Worm (Caenorhabditis elegans) whole organism, early embryonic: ENCODE data around the gene ttr-15.

ENCODE experiments used
- B0310.2 ChIP-seq: sonication (generic microtip); optimal IDR thresholded peaks from 2 replicates; lab custom pipeline; 2016; ENCODE audit warnings: mild to moderate bottlenecking, missing genetic modification characterization, missing compliant biosample characterization
- F13C5.2 ChIP-seq: sonication (generic microtip); optimal IDR thresholded peaks from 2 replicates; lab custom pipeline; 2017; ENCODE audit warnings: mild to moderate bottlenecking, missing genetic modification characterization, inconsistent platforms, missing compliant biosample characterization
- aly-1 ChIP-seq: sonication (generic microtip); optimal IDR thresholded peaks from 2 replicates; lab custom pipeline; 2016; ENCODE audit warnings: missing genetic modification characterization, missing compliant biosample characterization
- ama-1 ChIP-seq: fragments of 150-350 bp; optimal IDR thresholded peaks from 2 replicates; lab custom pipeline; 2014
- ceh-13 ChIP-seq: fragments of 200-800 bp; sonication (Bioruptor generic); optimal IDR thresholded peaks from 2 replicates; lab custom pipeline; 2018; ENCODE audit warnings: mild to moderate bottlenecking, missing genetic modification characterization, missing compliant biosample characterization
- ceh-36 ChIP-seq: sonication (generic microtip); optimal IDR thresholded peaks from 2 replicates; lab custom pipeline; 2016; ENCODE audit warnings: missing genetic modification characterization, inconsistent platforms, missing compliant biosample characterization
- ets-7 ChIP-seq: sonication (generic microtip); optimal IDR thresholded peaks from 2 replicates; lab custom pipeline; 2016; ENCODE audit warnings: missing genotype, missing genetic modification characterization, missing compliant biosample characterization
- flt-1 ChIP-seq: fragments of 200-800 bp; sonication (Bioruptor generic); IDR thresholded peaks from 2 replicates; pipeline ENCODE4 v1.3.6; 2022; ENCODE audit warnings: missing genetic modification characterization, missing compliant biosample characterization
- hmbx-1 ChIP-seq: sonication (generic microtip); optimal IDR thresholded peaks from 2 replicates; lab custom pipeline; 2016; ENCODE audit warnings: mild to moderate bottlenecking, missing genetic modification characterization, missing compliant biosample characterization
- hmg-4 ChIP-seq: fragments of 200-800 bp; sonication (Bioruptor generic); optimal IDR thresholded peaks from 2 replicates; lab custom pipeline; 2018; ENCODE audit warnings: mild to moderate bottlenecking, missing genetic modification characterization, missing compliant biosample characterization
- hnd-1 ChIP-seq: sonication (generic microtip); optimal IDR thresholded peaks from 2 replicates; lab custom pipeline; 2016; ENCODE audit warnings: missing genetic modification characterization, missing compliant biosample characterization
- pes-1 ChIP-seq: fragments of 200-800 bp; sonication (Bioruptor generic); IDR thresholded peaks from 2 replicates; pipeline ENCODE4 v1.3.6; 2022; ENCODE audit warnings: missing genetic modification reagents, missing genetic modification characterization, missing compliant biosample characterization
- scrt-1 ChIP-seq: fragments of 200-800 bp; sonication (Bioruptor generic); IDR thresholded peaks from 2 replicates; pipeline ENCODE4 v1.3.6; 2022; ENCODE audit warnings: missing genetic modification characterization, missing compliant biosample characterization
- sea-1 ChIP-seq: fragments of 200-800 bp; sonication (Bioruptor generic); conservative IDR thresholded peaks from 2 replicates; pipeline ENCODE4 v1.3.6; 2022; ENCODE audit warnings: missing genetic modification characterization, missing compliant biosample characterization
- tbx-11 ChIP-seq: fragments of 200-800 bp; sonication (Bioruptor generic); IDR thresholded peaks from 2 replicates; pipeline ENCODE4 v1.3.6; 2022; ENCODE audit warnings: missing genetic modification characterization, missing compliant biosample characterization
- tbx-37 ChIP-seq: fragments of 200-800 bp; sonication (Bioruptor generic); conservative IDR thresholded peaks from 2 replicates; pipeline ENCODE4 v1.3.6; 2022; ENCODE audit warnings: missing genetic modification reagents, missing genetic modification characterization, missing compliant biosample characterization
- tra-4 ChIP-seq: sonication (generic microtip); optimal IDR thresholded peaks from 2 replicates; lab custom pipeline; 2017; ENCODE audit warnings: missing genetic modification characterization, missing compliant biosample characterization

Gene ttr-15

DNA sequence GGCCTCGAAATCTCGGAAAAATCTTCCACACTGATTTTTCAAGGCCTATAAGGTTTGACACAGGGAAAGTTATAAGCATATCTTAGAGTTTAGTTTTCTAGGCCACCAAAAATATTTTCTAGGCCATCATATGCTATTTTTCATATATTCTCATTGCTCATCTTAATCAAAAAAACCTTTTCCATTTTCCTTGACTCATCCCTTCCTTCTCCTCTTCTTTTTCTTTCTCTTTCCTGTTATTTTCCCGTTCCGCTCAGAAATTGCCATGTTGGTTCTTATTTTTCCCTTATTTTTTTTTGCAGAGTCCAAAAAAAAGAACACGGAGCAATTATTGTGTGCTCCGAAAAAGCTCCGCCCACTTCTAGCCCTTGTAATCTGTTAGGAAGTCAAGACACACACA is 27.0 kb downstream of the ttr-15 start, which contains the start of gene tbc-8:
Gene tbc-8, plus strand, starts transcription at position 301 of the 400 bp plus-strand sequence.
- no peak for TF ChIP-seq F13C5.2 (tag; lab: Kevin White, UChicago)
- no peak for TF ChIP-seq flt-1 (GFP tag; lab: Robert Waterston, UW)
- no peak for TF ChIP-seq tra-4 (tag; lab: Kevin White, UChicago)
- no peak for TF ChIP-seq hmbx-1
- no peak for TF ChIP-seq hmg-4
- TF ChIP-seq ama-1, result no peak

DNA sequence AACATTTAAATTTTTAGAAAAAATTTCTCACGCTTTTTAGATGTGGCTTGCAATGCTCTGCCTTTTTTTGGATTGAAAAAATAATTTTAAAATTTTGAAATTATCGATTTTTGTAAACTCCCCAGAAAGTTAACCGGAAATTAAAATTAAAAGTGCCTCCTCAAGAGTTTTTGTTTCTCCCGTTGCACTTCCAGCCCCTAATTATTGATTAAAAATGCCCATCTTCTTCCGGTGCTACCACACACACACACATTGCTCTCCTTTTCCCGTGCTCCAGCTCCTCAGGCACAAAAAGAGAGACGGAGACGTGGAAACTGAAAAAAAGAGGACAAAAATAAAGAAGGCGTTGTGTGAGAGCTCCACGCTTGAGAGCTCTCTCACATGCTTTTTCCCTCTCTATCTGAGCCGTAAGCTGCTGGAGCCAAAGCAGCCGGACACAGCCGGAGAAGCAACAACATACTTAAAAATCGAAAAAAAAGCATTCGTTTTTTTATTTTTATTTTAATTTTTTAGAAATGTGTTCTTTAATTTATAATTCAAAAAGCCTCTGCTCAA is 29.8 kb downstream of the ttr-15 start:
- TF ChIP-seq hmbx-1, result no peak
- TF ChIP-seq ceh-36 (tag; lab: Kevin White, UChicago), result no peak
- TF ChIP-seq sea-1 (GFP tag; lab: Robert Waterston, UW), result 0 out of 2 replicates have a peak, but pooled peaks have one; percentile 30

DNA sequence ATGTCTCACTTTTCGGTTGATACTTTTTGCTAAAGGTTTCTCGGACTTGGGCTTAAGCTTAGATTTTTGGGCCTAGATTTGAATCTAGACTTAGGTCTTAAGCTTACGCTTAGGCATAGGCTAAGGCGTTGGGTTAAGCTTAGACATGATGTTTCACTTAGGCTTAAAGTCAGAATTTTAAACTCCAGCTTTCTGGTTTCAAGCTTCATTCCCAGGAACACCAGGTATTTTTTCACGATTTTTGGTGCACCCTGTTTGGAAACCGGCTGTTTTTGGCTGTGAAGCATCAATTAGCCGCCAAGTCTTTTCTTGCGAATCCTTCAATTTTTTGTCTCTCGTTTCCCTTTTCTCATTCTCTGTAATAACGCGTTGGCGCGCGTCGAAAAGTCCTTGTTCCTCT is 36.2 kb downstream of the ttr-15 start:
- 0 out of 2 replicates have a peak, but pooled peaks have one; percentile 2 for TF ChIP-seq tbx-37 (GFP tag; lab: Robert Waterston, UW)
- TF ChIP-seq B0310.2, result no peak

DNA sequence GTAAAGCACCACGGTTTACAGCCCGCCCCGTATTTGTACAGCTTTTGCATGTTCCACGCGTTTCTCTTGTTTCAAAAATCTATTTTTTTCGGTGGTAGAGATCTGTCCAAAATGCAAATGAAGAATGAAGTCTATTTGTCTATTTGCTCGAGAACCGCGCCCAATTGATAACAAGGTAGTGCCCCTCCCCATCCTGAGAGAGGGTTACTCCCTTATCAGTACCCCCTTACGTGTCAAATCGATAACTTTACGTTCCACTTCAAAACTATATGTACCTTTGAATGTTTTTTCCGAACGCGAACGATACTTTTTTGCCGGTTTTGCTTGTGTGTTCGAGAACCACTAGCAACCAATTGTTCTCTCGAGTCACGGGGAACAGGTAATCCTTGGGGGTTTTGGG is 38.4 kb downstream of the ttr-15 start:
- TF ChIP-seq tbx-37 (GFP tag; lab: Robert Waterston, UW) (no peak), ama-1 (no peak), ceh-36 (tag; lab: Kevin White, UChicago) (no peak), hnd-1 (tag; lab: Kevin White, UChicago) (no peak), hmg-4 (no peak), scrt-1 (GFP tag; lab: Robert Waterston, UW) (no peak), F13C5.2 (tag; lab: Kevin White, UChicago) (no peak), pes-1 (GFP tag; lab: Robert Waterston, UW) (no peak), aly-1 (no peak)

DNA sequence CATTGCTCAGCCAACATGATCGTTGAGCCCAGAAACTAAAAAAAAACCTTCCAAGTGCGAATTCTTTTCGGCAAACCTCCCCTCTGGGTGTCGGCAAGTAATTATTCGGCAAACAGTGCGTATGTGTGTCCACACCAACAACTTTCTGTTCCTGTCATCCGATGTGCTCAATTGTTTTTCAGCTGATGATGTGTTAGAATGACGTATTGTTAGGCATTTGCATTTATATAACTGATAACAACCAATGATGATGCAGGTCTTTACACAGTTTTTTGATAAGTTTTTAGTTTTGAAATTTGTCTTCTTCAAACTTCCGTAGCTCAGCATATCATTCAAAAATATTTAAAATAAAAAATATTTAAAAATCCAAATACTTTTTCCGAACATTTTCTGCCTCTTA is 41.3 kb downstream of the ttr-15 start:
- TF ChIP-seq tbx-37 (GFP tag; lab: Robert Waterston, UW), result no peak
- no peak for TF ChIP-seq F13C5.2 (tag; lab: Kevin White, UChicago)
- TF ChIP-seq ceh-36 (tag; lab: Kevin White, UChicago), result no peak
- TF ChIP-seq flt-1 (GFP tag; lab: Robert Waterston, UW), result no peak
- TF ChIP-seq hnd-1 (tag; lab: Kevin White, UChicago), result no peak

DNA sequence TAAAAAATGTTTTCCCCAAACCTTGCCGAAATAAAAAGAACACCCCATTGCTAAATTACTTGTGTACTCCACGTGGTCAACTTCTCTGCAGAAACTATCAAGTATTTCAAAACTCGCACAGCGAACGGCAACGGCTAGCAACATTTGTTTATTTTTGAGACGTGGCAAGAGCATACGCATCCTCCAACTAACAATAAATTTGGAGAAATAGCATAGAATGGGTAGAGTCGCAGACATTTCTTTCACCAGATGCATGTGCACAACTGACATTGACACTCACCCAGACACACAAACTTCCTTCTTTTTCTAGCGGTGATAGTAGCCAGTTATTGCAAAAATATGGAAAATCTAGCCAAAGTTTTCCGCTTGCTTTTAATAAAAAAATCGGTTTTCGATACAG is 42.0 kb downstream of the ttr-15 start:
- TF ChIP-seq hmbx-1, result no peak
- TF ChIP-seq ceh-13 (GFP tag; lab: Kevin White, UChicago), result no peak
- no peak for TF ChIP-seq pes-1 (GFP tag; lab: Robert Waterston, UW)
- no peak for TF ChIP-seq tbx-11 (GFP tag; lab: Robert Waterston, UW)
- no peak for TF ChIP-seq ama-1
- TF ChIP-seq tbx-37 (GFP tag; lab: Robert Waterston, UW), result no peak
- TF ChIP-seq aly-1, result no peak
- TF ChIP-seq B0310.2, result no peak
- TF ChIP-seq tra-4 (tag; lab: Kevin White, UChicago), result no peak
- TF ChIP-seq ets-7 (tag; lab: Kevin White, UChicago), result no peak
- TF ChIP-seq F13C5.2 (tag; lab: Kevin White, UChicago), result no peak
- no peak for TF ChIP-seq sea-1 (GFP tag; lab: Robert Waterston, UW)
- TF ChIP-seq ceh-36 (tag; lab: Kevin White, UChicago), result no peak
- TF ChIP-seq hmg-4, result no peak
- no peak for TF ChIP-seq flt-1 (GFP tag; lab: Robert Waterston, UW)
- no peak for TF ChIP-seq hnd-1 (tag; lab: Kevin White, UChicago)
- no peak for TF ChIP-seq scrt-1 (GFP tag; lab: Robert Waterston, UW)

DNA sequence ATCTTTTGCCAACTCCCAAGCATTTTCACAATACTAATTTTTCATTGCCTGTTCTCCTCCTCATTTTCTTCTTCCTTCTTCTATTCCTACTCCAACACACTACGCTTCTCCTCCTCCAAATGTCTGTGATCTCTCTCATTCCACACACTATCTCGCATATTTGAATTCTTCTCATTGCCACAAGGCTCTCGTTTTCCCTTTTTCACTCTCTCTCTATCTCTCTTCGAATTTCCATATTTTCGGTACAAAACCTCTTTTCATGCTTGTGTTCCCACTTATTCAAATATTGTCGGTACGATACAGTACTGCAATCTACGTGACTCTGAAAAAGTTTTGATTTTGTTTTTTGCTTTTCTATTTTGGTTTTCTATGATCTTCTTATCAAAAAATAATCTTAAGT is 43.0 kb downstream of the ttr-15 start:
- TF ChIP-seq scrt-1 (GFP tag; lab: Robert Waterston, UW), result no peak
- TF ChIP-seq flt-1 (GFP tag; lab: Robert Waterston, UW), result no peak
- no peak for TF ChIP-seq pes-1 (GFP tag; lab: Robert Waterston, UW)
- TF ChIP-seq hmg-4, result no peak
- TF ChIP-seq sea-1 (GFP tag; lab: Robert Waterston, UW), result no peak
- no peak for TF ChIP-seq hmbx-1
- no peak for TF ChIP-seq hnd-1 (tag; lab: Kevin White, UChicago)
- TF ChIP-seq tra-4 (tag; lab: Kevin White, UChicago), result no peak
- TF ChIP-seq ets-7 (tag; lab: Kevin White, UChicago), result no peak
- no peak for TF ChIP-seq tbx-37 (GFP tag; lab: Robert Waterston, UW)
- no peak for TF ChIP-seq tbx-11 (GFP tag; lab: Robert Waterston, UW)
- TF ChIP-seq ceh-13 (GFP tag; lab: Kevin White, UChicago), result no peak

DNA sequence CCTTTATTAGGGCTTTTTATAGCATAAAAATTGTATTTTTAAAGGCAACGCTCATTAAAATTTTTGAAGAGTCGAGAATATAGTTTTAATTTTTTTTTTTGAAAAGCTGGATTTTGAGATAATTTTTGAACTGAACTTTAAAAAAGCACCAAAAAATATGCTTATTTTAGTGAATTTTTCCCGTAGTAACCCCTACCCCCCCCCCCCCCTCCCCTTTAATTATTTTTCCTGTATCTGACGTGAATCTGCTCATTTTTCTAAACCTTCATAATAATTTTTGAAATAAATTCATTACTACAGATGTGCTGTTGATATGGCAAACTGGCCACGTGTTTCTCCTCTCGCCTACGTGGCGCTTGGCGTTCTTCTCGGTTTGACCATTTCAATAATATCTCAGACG is 43.8 kb downstream of the ttr-15 start, which contains the start of gene C38H2.2:
Gene C38H2.2, plus strand, starts transcription at position 301 of the 400 bp plus-strand sequence.
- no peak for TF ChIP-seq tbx-11 (GFP tag; lab: Robert Waterston, UW)
- no peak for TF ChIP-seq tbx-37 (GFP tag; lab: Robert Waterston, UW)
- TF ChIP-seq hmbx-1, result no peak
- TF ChIP-seq pes-1 (GFP tag; lab: Robert Waterston, UW), result no peak
- TF ChIP-seq ama-1, result no peak
- no peak for TF ChIP-seq hmg-4
- no peak for TF ChIP-seq hnd-1 (tag; lab: Kevin White, UChicago)
- no peak for TF ChIP-seq ets-7 (tag; lab: Kevin White, UChicago)
- no peak for TF ChIP-seq scrt-1 (GFP tag; lab: Robert Waterston, UW)
- TF ChIP-seq flt-1 (GFP tag; lab: Robert Waterston, UW), result no peak
- TF ChIP-seq F13C5.2 (tag; lab: Kevin White, UChicago), result no peak
- TF ChIP-seq ceh-13 (GFP tag; lab: Kevin White, UChicago), result no peak
